Fruit fly (Drosophila melanogaster) whole organism, prepupa: ENCODE results near the gene Obp18a.

Experiments used
- Blimp-1 ChIP-seq: fragments of 200-800 bp; sonication (Bioruptor generic); optimal IDR thresholded peaks from 3 replicates; lab custom pipeline; 2017; ENCODE audit warnings: missing biosample characterization, missing genetic modification characterization, mild to moderate bottlenecking, moderate library complexity, missing genetic modification reagents
- CG10631 ChIP-seq: fragments of 200-800 bp; sonication (Bioruptor generic); optimal IDR thresholded peaks from 2 replicates; lab custom pipeline; 2016; ENCODE audit warnings: missing biosample characterization, missing genetic modification characterization
- CG10669 ChIP-seq: fragments of 200-800 bp; sonication (Bioruptor generic); optimal IDR thresholded peaks from 3 replicates; lab custom pipeline; 2018; ENCODE audit warnings: missing biosample characterization, mild to moderate bottlenecking, missing genetic modification characterization, moderate library complexity
- CG11294 ChIP-seq: fragments of 200-800 bp; sonication (Bioruptor generic); IDR thresholded peaks from 2 replicates; pipeline ENCODE4 v1.3.6; 2022; ENCODE audit warnings: missing biosample characterization, missing genetic modification characterization
- CG11762 ChIP-seq: fragments of 200-800 bp; sonication (Bioruptor generic); optimal IDR thresholded peaks from 3 replicates; lab custom pipeline; 2016; ENCODE audit warnings: missing biosample characterization, missing genetic modification characterization; ENCODE audit not compliant: insufficient read depth
- CG11902 ChIP-seq: fragments of 200-800 bp; sonication (Bioruptor generic); optimal IDR thresholded peaks from 3 replicates; lab custom pipeline; 2016; ENCODE audit warnings: missing biosample characterization, missing genetic modification characterization
- CG15336 ChIP-seq: fragments of 200-800 bp; sonication (Bioruptor generic); IDR thresholded peaks from 2 replicates; pipeline ENCODE4 v1.3.6; 2022; ENCODE audit warnings: missing biosample characterization, missing genetic modification characterization
- CG1621 ChIP-seq: fragments of 200-800 bp; sonication (Bioruptor generic); optimal IDR thresholded peaks from 3 replicates; lab custom pipeline; 2018; ENCODE audit warnings: missing biosample characterization, mild to moderate bottlenecking, missing genetic modification characterization
- CG16779 ChIP-seq: fragments of 200-800 bp; sonication (Bioruptor generic); optimal IDR thresholded peaks from 3 replicates; lab custom pipeline; 2017; ENCODE audit warnings: missing biosample characterization, mild to moderate bottlenecking, missing genetic modification characterization
- CG3032 ChIP-seq: fragments of 200-800 bp; optimal IDR thresholded peaks from 2 replicates; lab custom pipeline; 2019; ENCODE audit warnings: missing biosample characterization, mild to moderate bottlenecking, missing genetic modification characterization, moderate library complexity
- CG32006 ChIP-seq: fragments of 200-800 bp; sonication (Bioruptor generic); optimal IDR thresholded peaks from 3 replicates; lab custom pipeline; 2017; ENCODE audit warnings: missing biosample characterization, mild to moderate bottlenecking, missing genetic modification characterization
- CG34406 ChIP-seq: fragments of 200-800 bp; sonication (Bioruptor generic); optimal IDR thresholded peaks from 3 replicates; lab custom pipeline; 2016; ENCODE audit warnings: missing biosample characterization, missing genetic modification characterization
- CG3919 ChIP-seq: fragments of 200-800 bp; sonication (Bioruptor generic); optimal IDR thresholded peaks from 3 replicates; lab custom pipeline; 2016; ENCODE audit warnings: missing biosample characterization, missing genetic modification characterization
- CG4318 ChIP-seq: fragments of 200-800 bp; sonication (Bioruptor generic); optimal IDR thresholded peaks from 3 replicates; lab custom pipeline; 2017; ENCODE audit warnings: missing biosample characterization, mild to moderate bottlenecking, missing genetic modification characterization
- CG6163 ChIP-seq: fragments of 200-800 bp; sonication (Bioruptor generic); IDR thresholded peaks from 3 replicates; pipeline ENCODE4 v1.3.6; 2022; ENCODE audit warnings: missing biosample characterization, missing genetic modification characterization
- CG6276 ChIP-seq: fragments of 200-800 bp; sonication (Bioruptor generic); optimal IDR thresholded peaks from 2 replicates; lab custom pipeline; 2017; ENCODE audit warnings: missing biosample characterization, mild to moderate bottlenecking, missing genetic modification characterization
- CG6808 ChIP-seq: fragments of 200-800 bp; sonication (Bioruptor generic); optimal IDR thresholded peaks from 3 replicates; lab custom pipeline; 2017; ENCODE audit warnings: missing biosample characterization, missing genetic modification characterization, mild to moderate bottlenecking, moderate library complexity, missing genetic modification reagents
- CG6854 ChIP-seq: fragments of 200-800 bp; sonication (Bioruptor generic); optimal IDR thresholded peaks from 2 replicates; lab custom pipeline; 2017; ENCODE audit warnings: missing biosample characterization, mild to moderate bottlenecking, missing genetic modification characterization
- CG8319 ChIP-seq: fragments of 200-800 bp; sonication (Bioruptor generic); optimal IDR thresholded peaks from 3 replicates; lab custom pipeline; 2016; ENCODE audit warnings: missing biosample characterization, missing genetic modification characterization
- CG9139 ChIP-seq: fragments of 200-800 bp; sonication (Bioruptor generic); optimal IDR thresholded peaks from 3 replicates; lab custom pipeline; 2017; ENCODE audit warnings: missing biosample characterization, mild to moderate bottlenecking, missing genetic modification characterization
- Eip75B ChIP-seq: fragments of 200-800 bp; sonication (Bioruptor generic); optimal IDR thresholded peaks from 3 replicates; lab custom pipeline; 2016; ENCODE audit warnings: missing biosample characterization, missing genetic modification characterization
- Eip78C ChIP-seq: fragments of 200-800 bp; sonication (Bioruptor generic); peaks from one replicate; lab custom pipeline; 2016; ENCODE audit warnings: missing biosample characterization, missing genetic modification characterization
- Eip93F ChIP-seq: fragments of 200-800 bp; sonication (Bioruptor generic); optimal IDR thresholded peaks from 2 replicates; lab custom pipeline; 2016; ENCODE audit warnings: missing biosample characterization, mild to moderate bottlenecking, missing genetic modification characterization
- Ets96B ChIP-seq: fragments of 200-800 bp; optimal IDR thresholded peaks from 2 replicates; lab custom pipeline; 2019; ENCODE audit warnings: missing biosample characterization, mild to moderate bottlenecking, missing genetic modification characterization, moderate library complexity
- Gug ChIP-seq: fragments of 200-800 bp; sonication (Bioruptor generic); IDR thresholded peaks from 2 replicates; pipeline ENCODE4 v1.3.6; 2022; ENCODE audit warnings: missing biosample characterization, missing genetic modification characterization
- Hr38 ChIP-seq: sonication (Bioruptor generic); optimal IDR thresholded peaks from 2 replicates; lab custom pipeline; 2016; ENCODE audit warnings: missing biosample characterization, missing genetic modification characterization
- Hr39 ChIP-seq: fragments of 200-800 bp; sonication (Bioruptor generic); optimal IDR thresholded peaks from 2 replicates; lab custom pipeline; 2016; ENCODE audit warnings: missing biosample characterization, missing genetic modification characterization
- Hr4 ChIP-seq: fragments of 200-800 bp; sonication (Bioruptor generic); optimal IDR thresholded peaks from 3 replicates; lab custom pipeline; 2016; ENCODE audit warnings: missing biosample characterization, missing genetic modification characterization
- Lpt ChIP-seq: fragments of 200-800 bp; sonication (Bioruptor generic); optimal IDR thresholded peaks from 3 replicates; lab custom pipeline; 2016; ENCODE audit warnings: missing biosample characterization, missing genetic modification characterization
- Met ChIP-seq: fragments of 200-800 bp; sonication (Bioruptor generic); optimal IDR thresholded peaks from 3 replicates; lab custom pipeline; 2016; ENCODE audit warnings: missing biosample characterization, missing genetic modification characterization
- OdsH ChIP-seq: fragments of 200-800 bp; sonication (Bioruptor generic); optimal IDR thresholded peaks from 3 replicates; lab custom pipeline; 2016; ENCODE audit warnings: missing biosample characterization, missing genetic modification characterization
- Sox14 ChIP-seq: fragments of 200-800 bp; sonication (Bioruptor generic); optimal IDR thresholded peaks from 3 replicates; lab custom pipeline; 2016; ENCODE audit warnings: missing biosample characterization, missing genetic modification characterization
- achi ChIP-seq: fragments of 200-800 bp; sonication (Bioruptor generic); optimal IDR thresholded peaks from 3 replicates; lab custom pipeline; 2016; ENCODE audit warnings: missing biosample characterization, missing genetic modification characterization
- acj6 ChIP-seq: fragments of 200-800 bp; sonication (Bioruptor generic); optimal IDR thresholded peaks from 3 replicates; lab custom pipeline; 2016; ENCODE audit warnings: missing biosample characterization, missing genetic modification characterization
- dac ChIP-seq: fragments of 200-800 bp; sonication (Bioruptor generic); optimal IDR thresholded peaks from 2 replicates; lab custom pipeline; 2017; ENCODE audit warnings: missing biosample characterization, mild to moderate bottlenecking, missing genetic modification characterization
- dsx ChIP-seq: fragments of 200-800 bp; optimal IDR thresholded peaks from 3 replicates; lab custom pipeline; 2019; ENCODE audit warnings: missing biosample characterization, mild to moderate bottlenecking, missing genetic modification characterization, moderate library complexity; ENCODE audit not compliant: poor library complexity, severe bottlenecking
- eg ChIP-seq: fragments of 200-800 bp; sonication (Bioruptor generic); IDR thresholded peaks from 3 replicates; pipeline ENCODE4 v1.3.6; 2022; ENCODE audit warnings: missing biosample characterization, missing genetic modification characterization
- fd59A ChIP-seq: fragments of 200-800 bp; sonication (Bioruptor generic); optimal IDR thresholded peaks from 2 replicates; lab custom pipeline; 2017; ENCODE audit warnings: missing biosample characterization, mild to moderate bottlenecking, missing genetic modification characterization, missing genetic modification reagents
- fkh ChIP-seq: fragments of 200-800 bp; sonication (Bioruptor generic); optimal IDR thresholded peaks from 3 replicates; lab custom pipeline; 2017; ENCODE audit warnings: missing biosample characterization, mild to moderate bottlenecking, missing genetic modification characterization, moderate library complexity
- pdm3 ChIP-seq: fragments of 200-800 bp; sonication (Bioruptor generic); optimal IDR thresholded peaks from 3 replicates; lab custom pipeline; 2016; ENCODE audit warnings: missing biosample characterization, missing genetic modification characterization
- salr ChIP-seq, 2 experiments: fragments of 200-800 bp; sonication (Bioruptor generic); optimal IDR thresholded peaks; 3 replicates each; lab custom pipeline; 2016 to 2018; ENCODE audit warnings: missing biosample characterization in 2 of 2, missing genetic modification characterization in 2 of 2, mild to moderate bottlenecking in 1 of 2
- spab ChIP-seq: fragments of 200-800 bp; sonication (Bioruptor generic); optimal IDR thresholded peaks from 2 replicates; lab custom pipeline; 2017; ENCODE audit warnings: missing biosample characterization, mild to moderate bottlenecking, missing genetic modification characterization, missing genetic modification reagents
- ss ChIP-seq, 2 experiments: fragments of 200-800 bp; sonication (Bioruptor generic); optimal IDR thresholded peaks; 2 replicates in 1 of 2; 3 replicates in 1 of 2; lab custom pipeline; 2017 to 2018; ENCODE audit warnings: mild to moderate bottlenecking in 2 of 2, missing biosample characterization in 2 of 2, missing genetic modification characterization in 2 of 2, moderate library complexity in 1 of 2
- svp ChIP-seq: fragments of 200-800 bp; sonication (Bioruptor generic); peaks from one replicate; lab custom pipeline; 2016; ENCODE audit warnings: missing biosample characterization, missing genetic modification characterization
- topi ChIP-seq: fragments of 200-800 bp; sonication (Bioruptor generic); optimal IDR thresholded peaks from 3 replicates; lab custom pipeline; 2016; ENCODE audit warnings: missing biosample characterization, missing genetic modification characterization

Obp18a gene

dm6 chrX:19120367-19120766 lies 15.3 kb downstream of the Obp18a start:
- TF ChIP-seq Hr4 (GFP tag; lab: Kevin White, UChicago), result peak; percentile 43
- TF ChIP-seq CG6276, result no peak
- TF ChIP-seq svp (GFP tag; lab: Kevin White, UChicago), result peak; percentile 61
- no peak for TF ChIP-seq CG4318 (GFP tag; lab: Kevin White, UChicago)
- TF ChIP-seq Sox14, result no peak
- no peak for TF ChIP-seq CG16779 (tag; lab: Kevin White, UChicago)
- no peak for TF ChIP-seq CG34406 (GFP tag; lab: Kevin White, UChicago)
- TF ChIP-seq CG11902 (GFP tag; lab: Kevin White, UChicago), result no peak
- TF ChIP-seq Eip78C (GFP tag; lab: Kevin White, UChicago), result peak; percentile 66
- TF ChIP-seq CG8319 (GFP tag; lab: Kevin White, UChicago), result no peak
- TF ChIP-seq eg (GFP tag; lab: Robert Waterston, UW), result peak; percentile 71
- peak; percentile 11; the same call in 1 of the 2 replicates for TF ChIP-seq CG11294 (GFP tag; lab: Robert Waterston, UW)
- no peak for TF ChIP-seq CG9139
- TF ChIP-seq OdsH (GFP tag; lab: Kevin White, UChicago), result no peak
- TF ChIP-seq Blimp-1, result no peak
- peak; percentile 21 for TF ChIP-seq acj6 (GFP tag; lab: Kevin White, UChicago)
- peak; percentile 25 for TF ChIP-seq CG3919
- peak in 1 of 2 experiments; percentile 19 for TF ChIP-seq ss (GFP tag; optimal IDR thresholded peaks at IDR 0.05; lab: Kevin White, UChicago)
- no peak for TF ChIP-seq fd59A (GFP tag; lab: Kevin White, UChicago)
- TF ChIP-seq Met (GFP tag; lab: Kevin White, UChicago), result no peak
- no peak for TF ChIP-seq Lpt (GFP tag; lab: Kevin White, UChicago)
- TF ChIP-seq fkh (GFP tag; lab: Kevin White, UChicago), result no peak
- no peak for TF ChIP-seq CG11762 (GFP tag; lab: Kevin White, UChicago)
- peak; percentile 6 for TF ChIP-seq Hr39 (GFP tag; lab: Kevin White, UChicago)
- TF ChIP-seq CG10631 (GFP tag; lab: Kevin White, UChicago), result peak; percentile 14
- peak; percentile 3 for TF ChIP-seq CG10669
- no peak for TF ChIP-seq achi
- TF ChIP-seq Gug (GFP tag; lab: Robert Waterston, UW), result peak; percentile 22; the same call in 1 of the 2 replicates
- TF ChIP-seq spab, result no peak
- TF ChIP-seq CG32006 (GFP tag; lab: Kevin White, UChicago), result peak; percentile 33
- TF ChIP-seq dac, result peak; percentile 23
- TF ChIP-seq Eip93F (GFP tag; lab: Kevin White, UChicago), result no peak
- peak; percentile 26 for TF ChIP-seq Ets96B (tag; lab: Kevin White, UChicago)
- TF ChIP-seq CG1621 (tag; lab: Kevin White, UChicago), result no peak
- TF ChIP-seq dsx (GFP tag; lab: Kevin White, UChicago), result peak; percentile 20
- TF ChIP-seq CG15336 (GFP tag; lab: Robert Waterston, UW), result 0 out of 2 replicates have a peak, but pooled peaks have one; percentile 27
- peak; percentile 16 for TF ChIP-seq pdm3 (GFP tag; lab: Kevin White, UChicago)
- no peak for TF ChIP-seq CG6808 (GFP tag; lab: Kevin White, UChicago)
- TF ChIP-seq Eip75B (GFP tag; lab: Kevin White, UChicago), result no peak
- 0 out of 3 replicates have a peak, but pooled peaks have one; percentile 40 for TF ChIP-seq CG6163 (GFP tag; lab: Robert Waterston, UW)

DNA sequence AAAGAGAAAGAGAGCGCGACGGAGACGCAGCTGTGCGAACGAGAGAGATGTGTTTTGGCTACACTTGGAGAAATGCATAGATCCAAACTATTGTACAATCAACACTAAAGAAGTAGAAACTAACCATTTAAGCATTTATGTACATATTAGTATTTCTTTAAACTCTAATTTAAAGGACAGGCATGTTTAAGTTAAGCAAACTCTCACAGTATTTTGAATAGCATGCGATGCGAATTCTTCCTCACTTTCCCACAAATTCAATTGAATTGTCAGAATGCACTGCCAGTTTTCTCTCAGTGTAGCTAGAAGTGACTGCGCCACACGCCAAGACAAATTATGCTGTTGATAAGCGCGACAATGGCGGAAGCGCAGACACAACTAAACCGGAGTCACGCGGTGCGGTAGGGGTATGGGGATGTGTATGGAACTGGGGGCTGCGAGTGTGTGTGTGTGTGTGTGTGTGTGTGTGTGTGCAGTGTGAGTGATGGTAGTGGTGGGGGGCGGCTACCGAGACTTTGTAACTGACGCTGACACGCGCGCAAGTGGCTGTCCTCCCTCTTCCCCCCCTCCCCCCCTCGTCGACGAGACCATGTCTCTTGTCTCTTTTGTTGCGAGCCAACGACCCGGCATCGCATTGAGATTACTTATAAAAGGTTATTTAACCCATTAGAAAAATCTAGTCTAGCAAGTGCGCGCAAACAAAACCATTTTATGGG lies 28.7 kb downstream of the Obp18a start:
- TF ChIP-seq CG1621 (tag; lab: Kevin White, UChicago), result no peak
- TF ChIP-seq CG10631 (GFP tag; lab: Kevin White, UChicago), result peak; percentile 36
- peak; percentile 49 for TF ChIP-seq CG4318 (GFP tag; lab: Kevin White, UChicago)
- peak; percentile 73 for TF ChIP-seq CG32006 (GFP tag; lab: Kevin White, UChicago)
- no peak for TF ChIP-seq CG34406 (GFP tag; lab: Kevin White, UChicago)
- TF ChIP-seq Sox14, result peak; percentile 31
- peak; percentile 14 for TF ChIP-seq fd59A (GFP tag; lab: Kevin White, UChicago)
- peak; percentile 18 for TF ChIP-seq pdm3 (GFP tag; lab: Kevin White, UChicago)
- TF ChIP-seq salr (GFP tag; optimal IDR thresholded peaks at IDR 0.05; lab: Kevin White, UChicago), result peak in 1 of 2 experiments; percentile 14
- TF ChIP-seq Gug (GFP tag; lab: Robert Waterston, UW), result 0 out of 2 replicates have a peak, but pooled peaks have one; percentile 11
- peak; percentile 4 for TF ChIP-seq Hr4 (GFP tag; lab: Kevin White, UChicago)
- peak; percentile 17 for TF ChIP-seq Ets96B (tag; lab: Kevin White, UChicago)
- peak; percentile 13 for TF ChIP-seq CG3032 (tag; lab: Kevin White, UChicago)
- TF ChIP-seq Eip78C (GFP tag; lab: Kevin White, UChicago), result peak; percentile 63
- peak; percentile 53 for TF ChIP-seq svp (GFP tag; lab: Kevin White, UChicago)
- TF ChIP-seq Hr38, result no peak
- TF ChIP-seq CG3919, result peak; percentile 23
- peak; percentile 44 for TF ChIP-seq CG15336 (GFP tag; lab: Robert Waterston, UW)
- peak; percentile 27 for TF ChIP-seq OdsH (GFP tag; lab: Kevin White, UChicago)
- TF ChIP-seq CG10669, result peak; percentile 16
- TF ChIP-seq CG6854 (GFP tag; lab: Kevin White, UChicago), result no peak
- TF ChIP-seq eg (GFP tag; lab: Robert Waterston, UW), result peak; percentile 45; the same call in 1 of the 3 replicates
- TF ChIP-seq ss (GFP tag; optimal IDR thresholded peaks at IDR 0.05; lab: Kevin White, UChicago), result no peak
- TF ChIP-seq CG6808 (GFP tag; lab: Kevin White, UChicago), result peak; percentile 6
- TF ChIP-seq CG6276, result peak; percentile 45
- TF ChIP-seq Eip75B (GFP tag; lab: Kevin White, UChicago), result no peak
- no peak for TF ChIP-seq topi (GFP tag; lab: Kevin White, UChicago)
